Fruit fly (Drosophila melanogaster) whole organism, embryonic: ENCODE measurements around the gene CG43618.
A peak's percentile ranks its signal among the peaks of the same experiment; 100 is the strongest.

Experiments used
- Asciz ChIP-seq: fragments of 200-800 bp; sonication (Bioruptor generic); optimal IDR thresholded peaks from 2 replicates; lab custom pipeline; 2017; ENCODE audit warnings: missing biosample characterization, mild to moderate bottlenecking, missing genetic modification characterization, missing genetic modification reagents
- CG10267 ChIP-seq: fragments of 200-800 bp; sonication (Bioruptor generic); optimal IDR thresholded peaks from 2 replicates; lab custom pipeline; 2018; ENCODE audit warnings: missing biosample characterization, mild to moderate bottlenecking, missing genetic modification characterization, moderate library complexity
- CG10321 ChIP-seq: fragments of 200-800 bp; sonication (Bioruptor generic); IDR thresholded peaks from 2 replicates; pipeline ENCODE4 v1.3.6; 2022; ENCODE audit warnings: missing biosample characterization, missing genetic modification characterization
- CG10654 ChIP-seq: fragments of 200-800 bp; sonication (Bioruptor generic); optimal IDR thresholded peaks from 2 replicates; lab custom pipeline; 2016; ENCODE audit warnings: missing biosample characterization, missing genetic modification characterization
- CG12299 ChIP-seq: fragments of 200-800 bp; sonication (Bioruptor generic); optimal IDR thresholded peaks from 2 replicates; lab custom pipeline; 2018; ENCODE audit warnings: missing biosample characterization, mild to moderate bottlenecking, missing genetic modification characterization
- CG14965 ChIP-seq: fragments of 200-800 bp; sonication (Bioruptor generic); optimal IDR thresholded peaks from 2 replicates; lab custom pipeline; 2016; ENCODE audit warnings: missing biosample characterization, missing genetic modification characterization, borderline replicate concordance
- CG17361 ChIP-seq: fragments of 200-800 bp; sonication (Bioruptor generic); IDR thresholded peaks from 3 replicates; pipeline ENCODE4 v1.3.6; 2022; ENCODE audit warnings: missing biosample characterization, missing genetic modification characterization
- CG17802 ChIP-seq: fragments of 200-800 bp; sonication (Bioruptor generic); optimal IDR thresholded peaks from 2 replicates; lab custom pipeline; 2018; ENCODE audit warnings: missing biosample characterization, mild to moderate bottlenecking, missing genetic modification characterization, moderate library complexity
- CG17912 ChIP-seq: fragments of 200-800 bp; sonication (Bioruptor generic); optimal IDR thresholded peaks from 2 replicates; lab custom pipeline; 2018; ENCODE audit warnings: missing biosample characterization, mild to moderate bottlenecking, missing genetic modification characterization
- CG1792 ChIP-seq: fragments of 200-800 bp; sonication (Bioruptor generic); optimal IDR thresholded peaks from 2 replicates; lab custom pipeline; 2016; ENCODE audit warnings: missing biosample characterization, missing genetic modification characterization
- CG2712 ChIP-seq: fragments of 200-800 bp; optimal IDR thresholded peaks from 3 replicates; lab custom pipeline; 2019; ENCODE audit warnings: missing biosample characterization, mild to moderate bottlenecking, missing genetic modification characterization, moderate library complexity
- CG2875 ChIP-seq: fragments of 200-800 bp; sonication (Bioruptor generic); optimal IDR thresholded peaks from 2 replicates; lab custom pipeline; 2017; ENCODE audit warnings: missing biosample characterization, mild to moderate bottlenecking, missing genetic modification characterization, missing genetic modification reagents
- CG31224 ChIP-seq: fragments of 200-800 bp; sonication (Bioruptor generic); IDR thresholded peaks from 2 replicates; pipeline ENCODE4 v1.3.6; 2022; ENCODE audit warnings: missing biosample characterization, missing genetic modification characterization
- CG32772 ChIP-seq: fragments of 200-800 bp; sonication (Bioruptor generic); IDR thresholded peaks from 2 replicates; pipeline ENCODE4 v1.3.6; 2022; ENCODE audit warnings: missing biosample characterization, missing genetic modification characterization
- CG3407 ChIP-seq: fragments of 200-800 bp; sonication (Bioruptor generic); optimal IDR thresholded peaks from 2 replicates; lab custom pipeline; 2018; ENCODE audit warnings: missing biosample characterization, mild to moderate bottlenecking, missing genetic modification characterization
- CG4328 ChIP-seq: fragments of 200-800 bp; sonication (Bioruptor generic); optimal IDR thresholded peaks from 3 replicates; lab custom pipeline; 2017; ENCODE audit warnings: missing biosample characterization, missing genetic modification reagents, missing genetic modification characterization
- CG4617 ChIP-seq: fragments of 200-800 bp; sonication (Bioruptor generic); optimal IDR thresholded peaks from 3 replicates; lab custom pipeline; 2016; ENCODE audit warnings: missing biosample characterization, missing genetic modification characterization, borderline replicate concordance
- CG6254 ChIP-seq: fragments of 200-800 bp; sonication (Bioruptor generic); optimal IDR thresholded peaks from 3 replicates; lab custom pipeline; 2017; ENCODE audit warnings: mild to moderate bottlenecking, missing biosample characterization, missing genetic modification reagents, missing genetic modification characterization
- CG6272 ChIP-seq: fragments of 200-800 bp; sonication (Bioruptor generic); IDR thresholded peaks from 2 replicates; pipeline ENCODE4 v1.3.6; 2022; ENCODE audit warnings: missing biosample characterization, missing genetic modification characterization
- CG8089 ChIP-seq: fragments of 200-800 bp; sonication (Bioruptor generic); optimal IDR thresholded peaks from 3 replicates; lab custom pipeline; 2016; ENCODE audit warnings: missing biosample characterization, missing genetic modification characterization
- CG8944 ChIP-seq: fragments of 200-800 bp; sonication (Bioruptor generic); optimal IDR thresholded peaks from 3 replicates; lab custom pipeline; 2016; ENCODE audit warnings: missing biosample characterization, missing genetic modification characterization
- CG9215 ChIP-seq: fragments of 200-800 bp; sonication (Bioruptor generic); IDR thresholded peaks from 2 replicates; pipeline ENCODE4 v1.3.6; 2022; ENCODE audit warnings: missing biosample characterization, missing genetic modification characterization
- Dad ChIP-seq: fragments of 200-800 bp; sonication (Bioruptor generic); optimal IDR thresholded peaks from 3 replicates; lab custom pipeline; 2016; ENCODE audit warnings: missing biosample characterization, missing genetic modification characterization
- Dp ChIP-seq: fragments of 200-800 bp; sonication (Bioruptor generic); optimal IDR thresholded peaks from 2 replicates; lab custom pipeline; 2018; ENCODE audit warnings: missing biosample characterization, mild to moderate bottlenecking, missing genetic modification characterization, moderate library complexity
- Fer1 ChIP-seq: fragments of 200-800 bp; sonication (Bioruptor generic); optimal IDR thresholded peaks from 2 replicates; lab custom pipeline; 2017; ENCODE audit warnings: missing biosample characterization, mild to moderate bottlenecking, missing genetic modification characterization
- Side ChIP-seq: fragments of 200-800 bp; sonication (Bioruptor generic); optimal IDR thresholded peaks from 2 replicates; lab custom pipeline; 2016; ENCODE audit warnings: missing biosample characterization, missing genetic modification characterization
- Spps ChIP-seq: fragments of 200-800 bp; sonication (Bioruptor generic); optimal IDR thresholded peaks from 2 replicates; lab custom pipeline; 2018; ENCODE audit warnings: missing biosample characterization, mild to moderate bottlenecking, missing genetic modification characterization
- Sry-β ChIP-seq: fragments of 200-800 bp; sonication (Bioruptor generic); optimal IDR thresholded peaks from 2 replicates; lab custom pipeline; 2018; ENCODE audit warnings: missing biosample characterization, mild to moderate bottlenecking, missing genetic modification characterization, moderate library complexity
- Ssrp ChIP-seq: fragments of 200-800 bp; sonication (Bioruptor generic); optimal IDR thresholded peaks from 2 replicates; lab custom pipeline; 2018; ENCODE audit warnings: missing biosample characterization, mild to moderate bottlenecking, missing genetic modification characterization, moderate library complexity
- az2 ChIP-seq: fragments of 200-800 bp; sonication (Bioruptor generic); optimal IDR thresholded peaks from 3 replicates; lab custom pipeline; 2016; ENCODE audit warnings: missing biosample characterization, missing genetic modification characterization
- bbx ChIP-seq: fragments of 200-800 bp; sonication (Bioruptor generic); IDR thresholded peaks from 2 replicates; pipeline ENCODE4 v1.3.6; 2022; ENCODE audit warnings: missing biosample characterization, missing genetic modification characterization; ENCODE audit not compliant: partially characterized antibody
- bsh ChIP-seq, 2 experiments: fragments of 200-800 bp; sonication (Bioruptor generic); optimal IDR thresholded peaks; 2 replicates each; lab custom pipeline; 2017 to 2018; ENCODE audit warnings: mild to moderate bottlenecking in 2 of 2, missing biosample characterization in 2 of 2, missing genetic modification characterization in 2 of 2, moderate library complexity in 1 of 2
- caup ChIP-seq: fragments of 200-800 bp; sonication (Bioruptor generic); optimal IDR thresholded peaks from 3 replicates; lab custom pipeline; 2017; ENCODE audit warnings: missing biosample characterization, mild to moderate bottlenecking, missing genetic modification characterization, moderate library complexity; ENCODE audit not compliant: severe bottlenecking
- chinmo ChIP-seq: fragments of 200-800 bp; sonication (Bioruptor generic); IDR thresholded peaks from 4 replicates; pipeline ENCODE4 v1.3.6; 2022; ENCODE audit warnings: missing biosample characterization, missing genetic modification characterization; ENCODE audit not compliant: partially characterized antibody
- crol ChIP-seq: fragments of 200-800 bp; sonication (Bioruptor generic); IDR thresholded peaks from 2 replicates; pipeline ENCODE4 v1.3.6; 2022; ENCODE audit warnings: missing biosample characterization, missing genetic modification characterization
- cwo ChIP-seq: fragments of 200-800 bp; sonication (Bioruptor generic); optimal IDR thresholded peaks from 3 replicates; lab custom pipeline; 2017; ENCODE audit warnings: missing biosample characterization, missing genetic modification characterization, mild to moderate bottlenecking, moderate library complexity, missing genetic modification reagents
- dati ChIP-seq: fragments of 200-800 bp; sonication (Bioruptor generic); IDR thresholded peaks from 2 replicates; pipeline ENCODE4 v1.3.6; 2022; ENCODE audit warnings: missing biosample characterization, missing genetic modification characterization
- ewg ChIP-seq: fragments of 200-800 bp; sonication (Bioruptor generic); optimal IDR thresholded peaks from 3 replicates; lab custom pipeline; 2017; ENCODE audit warnings: mild to moderate bottlenecking, missing biosample characterization, missing genetic modification reagents, missing genetic modification characterization
- eyg ChIP-seq: fragments of 200-800 bp; sonication (Bioruptor generic); optimal IDR thresholded peaks from 3 replicates; lab custom pipeline; 2016; ENCODE audit warnings: missing biosample characterization, missing genetic modification characterization
- gro ChIP-seq: fragments of 200-800 bp; sonication (Bioruptor generic); optimal IDR thresholded peaks from 2 replicates; lab custom pipeline; 2016; ENCODE audit warnings: missing biosample characterization, missing genetic modification characterization
- maf-S ChIP-seq: fragments of 200-800 bp; sonication (Bioruptor generic); optimal IDR thresholded peaks from 2 replicates; lab custom pipeline; 2016; ENCODE audit warnings: missing biosample characterization, missing genetic modification characterization
- nerfin-1 ChIP-seq: fragments of 200-800 bp; sonication (Bioruptor generic); optimal IDR thresholded peaks from 3 replicates; lab custom pipeline; 2019; ENCODE audit warnings: missing biosample characterization, mild to moderate bottlenecking, missing genetic modification characterization, moderate library complexity
- schlank ChIP-seq: fragments of 200-800 bp; sonication (Bioruptor generic); optimal IDR thresholded peaks from 2 replicates; lab custom pipeline; 2018; ENCODE audit warnings: missing biosample characterization, mild to moderate bottlenecking, missing genetic modification characterization
- seq ChIP-seq: fragments of 200-800 bp; sonication (Bioruptor generic); IDR thresholded peaks from 2 replicates; pipeline ENCODE4 v1.3.6; 2022; ENCODE audit warnings: missing biosample characterization, missing genetic modification characterization
- sna ChIP-seq: fragments of 200-800 bp; sonication (Bioruptor generic); IDR thresholded peaks from 2 replicates; pipeline ENCODE4 v1.3.6; 2022; ENCODE audit warnings: missing biosample characterization, missing genetic modification characterization; ENCODE audit not compliant: partially characterized antibody
- so ChIP-seq: fragments of 200-800 bp; sonication (Bioruptor generic); IDR thresholded peaks from 3 replicates; pipeline ENCODE4 v1.3.6; 2022; ENCODE audit warnings: missing biosample characterization, missing genetic modification characterization
- sqz ChIP-seq: fragments of 200-800 bp; sonication (Bioruptor generic); optimal IDR thresholded peaks from 3 replicates; lab custom pipeline; 2018; ENCODE audit warnings: missing biosample characterization, mild to moderate bottlenecking, missing genetic modification characterization
- tgo ChIP-seq: fragments of 200-800 bp; sonication (Bioruptor generic); IDR thresholded peaks from 3 replicates; pipeline ENCODE4 v1.3.6; 2022; ENCODE audit warnings: missing biosample characterization, missing genetic modification characterization
- tin ChIP-seq: fragments of 200-800 bp; sonication (Bioruptor generic); optimal IDR thresholded peaks from 3 replicates; lab custom pipeline; 2016; ENCODE audit warnings: missing biosample characterization, missing genetic modification characterization
- trh ChIP-seq: fragments of 200-800 bp; sonication (Bioruptor generic); optimal IDR thresholded peaks from 2 replicates; lab custom pipeline; 2016; ENCODE audit warnings: missing biosample characterization, missing genetic modification characterization
- tup ChIP-seq: fragments of 200-800 bp; sonication (Bioruptor generic); optimal IDR thresholded peaks from 2 replicates; lab custom pipeline; 2016; ENCODE audit warnings: missing biosample characterization, mild to moderate bottlenecking, missing genetic modification characterization, moderate library complexity

CG43618 gene

dm6 chr3R:8037896-8038295, 11.1 kb upstream of the CG43618 start (continued):
- no peak for TF ChIP-seq schlank
- TF ChIP-seq CG10267 (tag; lab: Kevin White, UChicago), result no peak
- no peak for TF ChIP-seq tup
- no peak for TF ChIP-seq Sry-β (GFP tag; lab: Kevin White, UChicago)
- peak; percentile 50 for TF ChIP-seq CG32772
- peak; percentile 11 for TF ChIP-seq az2 (GFP tag; lab: Kevin White, UChicago)
- peak; percentile 10 for TF ChIP-seq Ssrp (tag; lab: Kevin White, UChicago)
- TF ChIP-seq CG8089 (GFP tag; lab: Kevin White, UChicago), result no peak
- no peak for TF ChIP-seq CG4328 (GFP tag; lab: Kevin White, UChicago)
- no peak for TF ChIP-seq caup (GFP tag; lab: Kevin White, UChicago)
- no peak for TF ChIP-seq ewg (GFP tag; lab: Kevin White, UChicago)
- TF ChIP-seq Spps, result no peak
- no peak for TF ChIP-seq maf-S
- no peak for TF ChIP-seq CG9215 (GFP tag; lab: Robert Waterston, UW)
- no peak for TF ChIP-seq chinmo
- peak in 1 of 2 experiments; percentile 51 for TF ChIP-seq bsh (GFP tag; optimal IDR thresholded peaks at IDR 0.05; lab: Kevin White, UChicago)
- no peak for TF ChIP-seq CG31224 (GFP tag; lab: Robert Waterston, UW)
- no peak for TF ChIP-seq CG3407 (GFP tag; lab: Kevin White, UChicago)
- no peak for TF ChIP-seq CG14965 (GFP tag; lab: Kevin White, UChicago)
- TF ChIP-seq CG17361 (GFP tag; lab: Robert Waterston, UW), result peak; percentile 23; the same call in 1 of the 3 replicates
- TF ChIP-seq nerfin-1 (tag; lab: Kevin White, UChicago), result no peak
- no peak for TF ChIP-seq gro (GFP tag; lab: Kevin White, UChicago)
- no peak for TF ChIP-seq sna
- TF ChIP-seq seq (GFP tag; lab: Robert Waterston, UW), result no peak
- no peak for TF ChIP-seq trh
- TF ChIP-seq CG6254 (GFP tag; lab: Kevin White, UChicago), result peak; percentile 9
- no peak for TF ChIP-seq CG10321 (GFP tag; lab: Robert Waterston, UW)
- TF ChIP-seq CG2875 (GFP tag; lab: Kevin White, UChicago), result no peak
- TF ChIP-seq CG12299 (tag; lab: Kevin White, UChicago), result no peak
- no peak for TF ChIP-seq Side (GFP tag; lab: Kevin White, UChicago)
- no peak for TF ChIP-seq eyg (GFP tag; lab: Kevin White, UChicago)
- peak; percentile 36 for TF ChIP-seq Asciz (GFP tag; lab: Kevin White, UChicago)
- TF ChIP-seq crol (GFP tag; lab: Robert Waterston, UW), result no peak
- TF ChIP-seq tgo (GFP tag; lab: Robert Waterston, UW), result no peak
- no peak for TF ChIP-seq Fer1 (GFP tag; lab: Kevin White, UChicago)
- TF ChIP-seq dati, result no peak
- no peak for TF ChIP-seq Dp (GFP tag; lab: Kevin White, UChicago)
- no peak for TF ChIP-seq so
- TF ChIP-seq CG6272 (GFP tag; lab: Robert Waterston, UW), result no peak
- peak; percentile 15 for TF ChIP-seq tin (GFP tag; lab: Kevin White, UChicago)
- no peak for TF ChIP-seq CG1792 (GFP tag; lab: Kevin White, UChicago)
- TF ChIP-seq CG17912 (GFP tag; lab: Kevin White, UChicago), result no peak
- no peak for TF ChIP-seq Dad (GFP tag; lab: Kevin White, UChicago)
- TF ChIP-seq CG2712 (tag; lab: Kevin White, UChicago), result peak; percentile 57
- TF ChIP-seq CG4617 (GFP tag; lab: Kevin White, UChicago), result no peak
- TF ChIP-seq CG10654, result no peak
- TF ChIP-seq CG17802 (tag; lab: Kevin White, UChicago), result no peak
- TF ChIP-seq cwo (GFP tag; lab: Kevin White, UChicago), result no peak
- no peak for TF ChIP-seq sqz (GFP tag; lab: Kevin White, UChicago)
- TF ChIP-seq bbx (GFP tag; lab: Robert Waterston, UW), result no peak
- TF ChIP-seq CG8944 (GFP tag; lab: Kevin White, UChicago), result no peak
